Worm (Caenorhabditis elegans): ENCODE measurements around the gene C52E2.3.

- TF ChIP-seq ama-1 (optimal IDR thresholded peaks at IDR 0.05) (no peak), F13C5.2 (tag; optimal IDR thresholded peaks at IDR 0.05) (no peak), tra-4 (tag; optimal IDR thresholded peaks at IDR 0.05) (no peak)
Measured at ce11 chrII:1851716-1852115, 672 bp downstream of the C52E2.3 start.

Data from whole organism, early embryonic.